Worm (Caenorhabditis elegans) whole organism, late embryonic: ENCODE data around the gene zyg-9.

ENCODE experiments used
- C08G9.2 ChIP-seq: sonication (generic microtip); optimal IDR thresholded peaks from 2 replicates; lab custom pipeline; 2016; ENCODE audit warnings: mild to moderate bottlenecking, missing genetic modification characterization, moderate library complexity, missing compliant biosample characterization
- K02D7.2 ChIP-seq: sonication (generic microtip); optimal IDR thresholded peaks from 2 replicates; lab custom pipeline; 2017; ENCODE audit warnings: mild to moderate bottlenecking, missing genetic modification characterization, missing compliant biosample characterization
- K09A11.1 ChIP-seq: sonication (generic microtip); optimal IDR thresholded peaks from 2 replicates; lab custom pipeline; 2017; ENCODE audit warnings: antibody characterized with exemption, mild to moderate bottlenecking, missing genetic modification characterization, missing compliant biosample characterization; ENCODE audit not compliant: insufficient read depth
- T23F11.4 ChIP-seq: fragments of 200-800 bp; sonication (Bioruptor generic); optimal IDR thresholded peaks from 2 replicates; lab custom pipeline; 2018; ENCODE audit warnings: mild to moderate bottlenecking, missing genetic modification characterization, missing compliant biosample characterization
- ahr-1 ChIP-seq: sonication (generic microtip); optimal IDR thresholded peaks from 2 replicates; lab custom pipeline; 2016; ENCODE audit warnings: missing genetic modification characterization, missing compliant biosample characterization
- ama-1 ChIP-seq: fragments of 150-350 bp; optimal IDR thresholded peaks from 2 replicates; lab custom pipeline; 2014
- ceh-14 ChIP-seq: sonication (generic microtip); optimal IDR thresholded peaks from 2 replicates; lab custom pipeline; 2016; ENCODE audit warnings: missing genotype, missing genetic modification characterization, missing compliant biosample characterization
- ceh-18 ChIP-seq: sonication (generic microtip); optimal IDR thresholded peaks from 2 replicates; lab custom pipeline; 2016; ENCODE audit warnings: missing genetic modification characterization, missing compliant biosample characterization
- ceh-2 ChIP-seq: sonication (generic microtip); optimal IDR thresholded peaks from 2 replicates; lab custom pipeline; 2016; ENCODE audit warnings: missing genotype, missing genetic modification characterization, missing compliant biosample characterization
- ceh-24 ChIP-seq: sonication (generic microtip); optimal IDR thresholded peaks from 2 replicates; lab custom pipeline; 2016; ENCODE audit warnings: mild to moderate bottlenecking, missing genetic modification characterization, missing compliant biosample characterization
- ceh-30 ChIP-seq: fragments of 150-350 bp; optimal IDR thresholded peaks from 2 replicates; lab custom pipeline; 2014; ENCODE audit warnings: missing biosample characterization, missing genetic modification characterization
- ceh-31 ChIP-seq: sonication (generic microtip); optimal IDR thresholded peaks from 2 replicates; lab custom pipeline; 2016; ENCODE audit warnings: missing genetic modification characterization, missing compliant biosample characterization
- ceh-48 ChIP-seq: sonication (generic microtip); optimal IDR thresholded peaks from 2 replicates; lab custom pipeline; 2016; ENCODE audit warnings: missing genetic modification characterization, inconsistent platforms, missing compliant biosample characterization
- elt-2 ChIP-seq: sonication (generic microtip); optimal IDR thresholded peaks from 2 replicates; lab custom pipeline; 2016; ENCODE audit warnings: missing genetic modification reagents, missing genetic modification characterization, missing compliant biosample characterization
- elt-4 ChIP-seq: sonication (generic microtip); optimal IDR thresholded peaks from 2 replicates; lab custom pipeline; 2016; ENCODE audit warnings: missing genetic modification characterization, missing compliant biosample characterization
- ets-4 ChIP-seq: sonication (generic microtip); optimal IDR thresholded peaks from 2 replicates; lab custom pipeline; 2016; ENCODE audit warnings: missing genetic modification characterization, missing compliant biosample characterization
- eyg-1 ChIP-seq: sonication (generic microtip); optimal IDR thresholded peaks from 2 replicates; lab custom pipeline; 2016; ENCODE audit warnings: missing genotype, missing genetic modification characterization, missing compliant biosample characterization
- fax-1 ChIP-seq: sonication (generic microtip); optimal IDR thresholded peaks from 2 replicates; lab custom pipeline; 2016; ENCODE audit warnings: missing genotype, missing genetic modification characterization, missing compliant biosample characterization
- hlh-13 ChIP-seq: fragments of 200-800 bp; sonication (Bioruptor generic); optimal IDR thresholded peaks from 2 replicates; lab custom pipeline; 2018; ENCODE audit warnings: mild to moderate bottlenecking, missing genetic modification characterization, missing compliant biosample characterization
- hlh-15 ChIP-seq: sonication (generic microtip); optimal IDR thresholded peaks from 2 replicates; lab custom pipeline; 2016; ENCODE audit warnings: missing genetic modification characterization, missing compliant biosample characterization
- hlh-30 ChIP-seq: sonication (generic microtip); optimal IDR thresholded peaks from 2 replicates; lab custom pipeline; 2017; ENCODE audit warnings: antibody characterized with exemption, missing genetic modification characterization, missing compliant biosample characterization; ENCODE audit not compliant: insufficient read depth
- hlh-6 ChIP-seq: sonication (generic microtip); optimal IDR thresholded peaks from 2 replicates; lab custom pipeline; 2016; ENCODE audit warnings: missing genotype, missing genetic modification characterization, missing compliant biosample characterization
- hlh-8 ChIP-seq: sonication (generic microtip); optimal IDR thresholded peaks from 2 replicates; lab custom pipeline; 2016; ENCODE audit warnings: missing genotype, missing genetic modification characterization, missing compliant biosample characterization
- lim-6 ChIP-seq: sonication (generic microtip); optimal IDR thresholded peaks from 2 replicates; lab custom pipeline; 2016; ENCODE audit warnings: missing genetic modification characterization, missing compliant biosample characterization
- lin-11 ChIP-seq: fragments of 200-800 bp; sonication (Bioruptor generic); optimal IDR thresholded peaks from 2 replicates; lab custom pipeline; 2018; ENCODE audit warnings: mild to moderate bottlenecking, missing genetic modification characterization, missing compliant biosample characterization
- mec-3 ChIP-seq: sonication (generic microtip); optimal IDR thresholded peaks from 2 replicates; lab custom pipeline; 2016; ENCODE audit warnings: borderline replicate concordance, missing genetic modification characterization, missing compliant biosample characterization
- nhr-11 ChIP-seq: fragments of 150-350 bp; optimal IDR thresholded peaks from 2 replicates; lab custom pipeline; 2014; ENCODE audit warnings: missing biosample characterization, missing genetic modification characterization
- npax-4 ChIP-seq: sonication (generic microtip); optimal IDR thresholded peaks from 2 replicates; lab custom pipeline; 2016; ENCODE audit warnings: missing genetic modification characterization, missing compliant biosample characterization
- pag-3 ChIP-seq: sonication (generic microtip); optimal IDR thresholded peaks from 2 replicates; lab custom pipeline; 2016; ENCODE audit warnings: missing compliant biosample characterization, missing genetic modification characterization, borderline replicate concordance
- pat-9 ChIP-seq: fragments of 200-800 bp; sonication (Bioruptor generic); optimal IDR thresholded peaks from 2 replicates; lab custom pipeline; 2018; ENCODE audit warnings: mild to moderate bottlenecking, missing genetic modification characterization, moderate library complexity, missing compliant biosample characterization
- pax-1 ChIP-seq: fragments of 150-350 bp; optimal IDR thresholded peaks from 2 replicates; lab custom pipeline; 2014; ENCODE audit warnings: missing biosample characterization, missing genetic modification characterization
- pha-4 ChIP-seq: fragments of 150-350 bp; optimal IDR thresholded peaks from 2 replicates; lab custom pipeline; 2018; ENCODE audit warnings: missing biosample characterization, missing genetic modification reagents, missing genetic modification characterization
- pqm-1 ChIP-seq: sonication (generic microtip); optimal IDR thresholded peaks from 2 replicates; lab custom pipeline; 2016; ENCODE audit warnings: missing genetic modification characterization, missing compliant biosample characterization
- pros-1 ChIP-seq: fragments of 150-350 bp; optimal IDR thresholded peaks from 2 replicates; lab custom pipeline; 2014; ENCODE audit warnings: missing biosample characterization, missing genetic modification reagents, missing genetic modification characterization
- sdc-2 ChIP-seq: sonication (generic microtip); optimal IDR thresholded peaks from 2 replicates; lab custom pipeline; 2016; ENCODE audit warnings: missing genotype, missing genetic modification characterization, missing compliant biosample characterization
- sox-2 ChIP-seq: fragments of 200-800 bp; sonication (Bioruptor generic); IDR thresholded peaks from 2 replicates; pipeline ENCODE4 v1.3.6; 2022; ENCODE audit warnings: missing genetic modification reagents, missing genetic modification characterization, missing compliant biosample characterization
- syd-9 ChIP-seq: sonication (generic microtip); optimal IDR thresholded peaks from 2 replicates; lab custom pipeline; 2016; ENCODE audit warnings: mild to moderate bottlenecking, missing genetic modification characterization, moderate library complexity, missing compliant biosample characterization
- tbx-2 ChIP-seq: sonication (generic microtip); optimal IDR thresholded peaks from 2 replicates; lab custom pipeline; 2016; ENCODE audit warnings: missing genetic modification characterization, missing compliant biosample characterization
- tbx-7 ChIP-seq: sonication (generic microtip); optimal IDR thresholded peaks from 2 replicates; lab custom pipeline; 2016; ENCODE audit warnings: missing genotype, missing genetic modification characterization, missing compliant biosample characterization
- ttx-3 ChIP-seq: sonication (generic microtip); optimal IDR thresholded peaks from 2 replicates; lab custom pipeline; 2016; ENCODE audit warnings: missing genetic modification reagents, missing genetic modification characterization, missing compliant biosample characterization
- unc-42 ChIP-seq: sonication (generic microtip); optimal IDR thresholded peaks from 2 replicates; lab custom pipeline; 2016; ENCODE audit warnings: missing genotype, missing genetic modification characterization, missing compliant biosample characterization
- zip-5 ChIP-seq: sonication (generic microtip); optimal IDR thresholded peaks from 2 replicates; lab custom pipeline; 2016; ENCODE audit warnings: missing genetic modification characterization, missing compliant biosample characterization
- ztf-16 ChIP-seq: sonication (generic microtip); optimal IDR thresholded peaks from 2 replicates; lab custom pipeline; 2017; ENCODE audit warnings: missing genetic modification characterization, missing compliant biosample characterization

The zyg-9 gene

ce11 chrII:8442176-8442575 lies 15.4 kb upstream of the zyg-9 start (continued):
- TF ChIP-seq ceh-31 (tag; lab: Kevin White, UChicago) (no peak), ceh-2 (tag; lab: Kevin White, UChicago) (no peak), tbx-2 (tag; lab: Kevin White, UChicago) (peak; percentile 14), ets-4 (tag; lab: Kevin White, UChicago) (no peak), sox-2 (no peak), ztf-16 (tag; lab: Kevin White, UChicago) (no peak), fax-1 (no peak), ama-1 (lab: Kevin White, UChicago) (no peak), unc-42 (tag; lab: Kevin White, UChicago) (no peak), hlh-30 (tag; lab: Kevin White, UChicago) (no peak), ceh-18 (no peak), elt-2 (tag; lab: Kevin White, UChicago) (peak; percentile 25), npax-4 (tag; lab: Kevin White, UChicago) (no peak), pha-4 (no peak), K09A11.1 (tag; lab: Kevin White, UChicago) (no peak), K02D7.2 (tag; lab: Kevin White, UChicago) (no peak), mec-3 (no peak), syd-9 (tag; lab: Kevin White, UChicago) (no peak), pag-3 (no peak), ahr-1 (tag; lab: Kevin White, UChicago) (no peak), hlh-6 (tag; lab: Kevin White, UChicago) (no peak), ceh-24 (no peak), ceh-48 (tag; lab: Kevin White, UChicago) (no peak), hlh-8 (tag; lab: Kevin White, UChicago) (no peak), pat-9 (tag; lab: Kevin White, UChicago) (no peak), tbx-7 (no peak)

ce11 chrII:8442717-8443223 lies 14.8 kb upstream of the zyg-9 start, which contains the start of gene eif-3.G:
Gene eif-3.G (plus strand): TSS chrII:8442767.
- TF ChIP-seq nhr-11 (tag; lab: Kevin White, UChicago) (no peak), ceh-14 (tag; lab: Kevin White, UChicago) (no peak), ceh-24 (no peak), C08G9.2 (no peak)

ce11 chrII:8444007-8444406 lies 13.6 kb upstream of the zyg-9 start, which contains the start of gene evl-20:
Gene evl-20 (plus strand): TSS chrII:8444307.
- TF ChIP-seq pha-4 = no peak
- TF ChIP-seq pax-1 (tag; lab: Kevin White, UChicago) = no peak
- TF ChIP-seq sox-2 = no peak

ce11 chrII:8446731-8447130 lies 10.9 kb upstream of the zyg-9 start, which contains the start of gene cut-3:
Gene cut-3 (minus strand): TSS chrII:8446831.
- TF ChIP-seq lim-6 (tag; lab: Kevin White, UChicago) = no peak
- no peak for TF ChIP-seq T23F11.4
- TF ChIP-seq zip-5 (tag; lab: Kevin White, UChicago) = no peak
- TF ChIP-seq eyg-1 (tag; lab: Kevin White, UChicago) = no peak
- TF ChIP-seq ahr-1 (tag; lab: Kevin White, UChicago) = no peak
- TF ChIP-seq pros-1 (tag; lab: Kevin White, UChicago) = no peak
- TF ChIP-seq ceh-30 = no peak
- no peak for TF ChIP-seq ttx-3
- no peak for TF ChIP-seq hlh-13 (GFP tag; lab: Kevin White, UChicago)
- TF ChIP-seq ceh-14 (tag; lab: Kevin White, UChicago) = no peak
- no peak for TF ChIP-seq sdc-2 (tag; lab: Kevin White, UChicago)
- no peak for TF ChIP-seq hlh-15 (tag; lab: Kevin White, UChicago)
- no peak for TF ChIP-seq ceh-24
- TF ChIP-seq pqm-1 = no peak
- no peak for TF ChIP-seq pax-1 (tag; lab: Kevin White, UChicago)
- no peak for TF ChIP-seq npax-4 (tag; lab: Kevin White, UChicago)
- TF ChIP-seq hlh-6 (tag; lab: Kevin White, UChicago) = no peak
- no peak for TF ChIP-seq pat-9 (tag; lab: Kevin White, UChicago)
- TF ChIP-seq elt-4 (tag; lab: Kevin White, UChicago) = no peak
- no peak for TF ChIP-seq lin-11 (tag; lab: Kevin White, UChicago)
